Worm (Caenorhabditis elegans): ENCODE measurements around the gene C17B7.5.
A peak's percentile ranks its signal among the peaks of the same experiment; 100 is the strongest.

C17B7.5 gene

DNA sequence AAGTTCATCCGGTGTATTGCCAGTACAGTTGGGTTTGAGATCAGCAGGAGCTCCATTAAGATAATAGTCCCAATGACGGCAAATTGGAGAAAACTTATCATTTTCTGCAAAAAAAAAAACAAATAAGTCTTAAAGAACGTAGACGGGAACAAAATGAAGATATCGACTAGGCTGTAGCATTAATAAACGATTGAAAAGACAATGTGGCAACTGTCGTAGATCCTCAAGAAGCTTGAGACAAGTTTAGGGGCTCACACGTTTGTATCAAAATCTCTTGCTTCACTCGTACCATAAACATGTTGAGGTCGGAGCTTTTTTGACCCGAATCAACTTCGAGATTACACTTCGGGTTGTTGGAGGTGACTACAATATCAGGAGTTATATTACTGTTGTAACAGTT, 13.4 kb upstream of the C17B7.5 start, which contains the start of gene F35F10.14:
Gene F35F10.14, minus strand, starts transcription at position 101 of the 400 bp plus-strand sequence.
- no peak for TF ChIP-seq sdz-12 (GFP tag; optimal IDR thresholded peaks at IDR 0.05)
- no peak for TF ChIP-seq zip-2 (tag; optimal IDR thresholded peaks at IDR 0.05)
- TF ChIP-seq rbr-2 (tag; optimal IDR thresholded peaks at IDR 0.05) = no peak
- TF ChIP-seq F37D6.2 (tag; optimal IDR thresholded peaks at IDR 0.05) = no peak
- TF ChIP-seq T20F7.1 (GFP tag; optimal IDR thresholded peaks at IDR 0.05) = no peak
- TF ChIP-seq ceh-28 (tag; optimal IDR thresholded peaks at IDR 0.05) = no peak
- TF ChIP-seq ama-1 (optimal IDR thresholded peaks at IDR 0.05) = no peak
- TF ChIP-seq spr-3 (GFP tag; optimal IDR thresholded peaks at IDR 0.05) = no peak
- no peak for TF ChIP-seq unc-62 (GFP tag; optimal IDR thresholded peaks at IDR 0.05 in 1 of 2)
- TF ChIP-seq unc-62 (tag; optimal IDR thresholded peaks at IDR 0.05) = no peak
- TF ChIP-seq nhr-237 (tag; optimal IDR thresholded peaks at IDR 0.05) = no peak
- no peak for TF ChIP-seq nhr-25 (tag; optimal IDR thresholded peaks at IDR 0.05; ENCODE audit: borderline replicate concordance, insufficient read depth)
- TF ChIP-seq lin-39 (tag; optimal IDR thresholded peaks at IDR 0.05) = no peak
- no peak for TF ChIP-seq saeg-2 (GFP tag; IDR thresholded peaks at IDR 0.05)
- no peak for TF ChIP-seq hif-1 (tag; optimal IDR thresholded peaks at IDR 0.05)

DNA sequence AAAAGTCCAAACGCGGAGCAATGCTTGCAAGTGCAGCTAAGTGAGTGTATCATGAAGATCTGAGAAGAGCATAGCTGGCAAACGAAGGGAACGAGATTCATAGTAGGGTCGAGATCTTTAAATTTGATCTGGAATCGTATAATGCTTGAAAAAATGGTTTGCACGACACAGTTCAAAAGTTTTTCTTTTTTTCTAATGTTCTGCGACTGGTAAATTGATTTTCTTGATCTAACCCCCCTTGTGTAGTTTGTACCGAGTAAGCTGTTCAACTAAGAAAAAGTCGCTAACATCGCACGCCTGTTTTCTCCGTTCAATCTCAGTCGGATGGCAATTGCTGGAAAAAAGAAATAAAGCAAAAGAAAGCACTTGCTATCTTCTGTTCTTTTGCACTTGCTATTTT, 13.0 kb upstream of the C17B7.5 start, which contains the start of gene C17B7.14:
Gene C17B7.14, minus strand, starts transcription at position 101 of the 400 bp plus-strand sequence.
- TF ChIP-seq daf-16 (GFP tag; optimal IDR thresholded peaks at IDR 0.05) (no peak), daf-16 (tag; optimal IDR thresholded peaks at IDR 0.05) (no peak), madf-5 (GFP tag; IDR thresholded peaks at IDR 0.05) (no peak), vab-7 (GFP tag; IDR thresholded peaks at IDR 0.05) (no peak), ZK337.2 (GFP tag; IDR thresholded peaks at IDR 0.05) (no peak), F44E2.7 (GFP tag; IDR thresholded peaks at IDR 0.05) (no peak), Y105C5A.15 (GFP tag; IDR thresholded peaks at IDR 0.05) (no peak), nhr-28 (tag; optimal IDR thresholded peaks at IDR 0.05) (no peak), saeg-2 (GFP tag; IDR thresholded peaks at IDR 0.05) (no peak), nhr-41 (GFP tag; IDR thresholded peaks at IDR 0.05) (no peak), snpc-4 (tag; optimal IDR thresholded peaks at IDR 0.05) (no peak), Y75B8A.6 (GFP tag; IDR thresholded peaks at IDR 0.05) (no peak), nhr-77 (tag; optimal IDR thresholded peaks at IDR 0.05) (no peak)

DNA sequence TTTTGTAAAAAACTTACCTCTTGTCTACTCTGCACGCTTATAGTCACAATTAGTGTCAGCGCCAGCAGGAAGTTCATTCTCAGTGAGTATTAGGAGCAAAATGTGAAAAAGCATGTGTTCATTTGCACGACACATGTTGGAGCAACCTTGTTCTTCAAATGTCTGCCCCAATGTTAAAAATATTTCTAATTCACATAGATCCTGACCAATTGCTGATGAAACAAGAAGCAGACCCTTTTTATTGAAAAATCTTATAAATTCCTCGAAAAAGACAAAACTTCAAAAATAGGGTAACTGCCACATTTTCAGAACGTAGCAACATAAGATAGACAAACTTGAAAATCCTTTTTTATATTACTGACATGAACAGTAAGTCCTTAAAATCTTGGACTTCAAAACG, 9.3 kb upstream of the C17B7.5 start, which contains the start of gene C17B7.8:
Gene C17B7.8, minus strand, starts transcription at position 101 of the 400 bp plus-strand sequence.
- TF ChIP-seq aha-1 (tag) (peak; percentile 31), nhr-10 (tag; optimal IDR thresholded peaks at IDR 0.05) (no peak), F44E2.7 (GFP tag; IDR thresholded peaks at IDR 0.05) (no peak), lir-3 (tag; optimal IDR thresholded peaks at IDR 0.05) (no peak)

DNA sequence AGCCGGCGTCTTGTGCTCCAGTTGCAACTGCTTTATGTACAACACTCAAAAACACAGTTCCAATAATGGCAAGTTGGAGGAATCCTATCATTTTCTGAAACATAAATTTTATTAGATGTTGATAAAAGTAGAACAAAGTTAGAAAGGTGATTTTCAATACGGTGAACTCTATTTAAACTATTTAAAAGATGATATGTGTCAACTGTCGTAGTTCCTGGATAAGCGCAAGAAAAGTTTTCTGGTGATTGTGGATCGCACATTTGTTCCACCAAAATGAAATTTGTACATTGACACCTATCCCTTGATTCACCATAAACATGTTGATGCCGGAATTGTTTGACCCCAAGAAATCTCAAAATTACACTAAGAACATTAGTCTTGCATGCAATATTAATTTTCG, 1.4 kb upstream of the C17B7.5 start, which contains the start of gene C17B7.9:
Gene C17B7.9, minus strand, starts transcription at position 101 of the 400 bp plus-strand sequence.
- TF ChIP-seq lin-15B (tag; optimal IDR thresholded peaks at IDR 0.05) (no peak), hif-1 (tag; optimal IDR thresholded peaks at IDR 0.05) (no peak), zag-1 (tag; optimal IDR thresholded peaks at IDR 0.05) (no peak)

DNA sequence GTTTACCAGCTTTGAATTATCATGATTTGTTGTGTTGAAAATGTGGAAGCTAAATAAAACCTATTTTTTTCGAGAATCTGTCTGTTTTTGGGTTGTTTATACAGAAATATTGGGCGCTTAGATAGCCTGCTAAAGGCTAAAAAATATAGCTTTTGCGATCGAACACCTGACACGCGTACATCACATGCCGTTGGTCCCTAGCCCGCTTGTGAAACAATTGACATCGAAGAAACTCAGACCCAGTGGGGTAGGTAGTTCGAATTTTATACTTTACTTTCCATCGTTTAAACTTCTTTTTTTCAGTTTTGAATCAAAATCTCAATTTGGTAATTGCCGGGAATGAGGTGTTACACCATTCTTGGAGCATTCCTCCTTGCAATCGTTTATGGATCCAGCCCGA, 5.6 kb downstream of the C17B7.5 start, which contains the start of gene C17B7.4:
Gene C17B7.4, plus strand, starts transcription at position 301 of the 400 bp plus-strand sequence.
- TF ChIP-seq spr-3 (GFP tag; optimal IDR thresholded peaks at IDR 0.05) (no peak), dmd-9 (GFP tag; IDR thresholded peaks at IDR 0.05) (no peak), zip-2 (tag; optimal IDR thresholded peaks at IDR 0.05) (no peak), nhr-10 (tag; optimal IDR thresholded peaks at IDR 0.05) (no peak), jun-1 (tag; optimal IDR thresholded peaks at IDR 0.05) (no peak), hmg-1.1 (GFP tag; IDR thresholded peaks at IDR 0.05) (no peak), duxl-1 (tag; optimal IDR thresholded peaks at IDR 0.05; ENCODE audit: poor library complexity) (no peak), lin-1 (GFP tag; IDR thresholded peaks at IDR 0.05) (no peak)
